Fruit fly (Drosophila melanogaster) whole organism, embryonic: ENCODE data around the gene park.
A peak's percentile ranks its signal among the peaks of the same experiment; 100 is the strongest.

Source experiments
- B-H1 ChIP-seq: fragments of 200-800 bp; sonication (Bioruptor generic); IDR thresholded peaks from 3 replicates; pipeline ENCODE4 v1.3.6; 2022; ENCODE audit warnings: missing biosample characterization, missing genetic modification characterization
- Blimp-1 ChIP-seq: fragments of 200-800 bp; sonication (Bioruptor generic); optimal IDR thresholded peaks from 3 replicates; lab custom pipeline; 2018; ENCODE audit warnings: missing biosample characterization, missing genetic modification characterization, mild to moderate bottlenecking, moderate library complexity, missing genetic modification reagents
- CG10462 ChIP-seq: fragments of 200-800 bp; sonication (Bioruptor generic); optimal IDR thresholded peaks from 2 replicates; lab custom pipeline; 2016; ENCODE audit warnings: missing biosample characterization, missing genetic modification characterization
- CG10565 ChIP-seq: fragments of 200-800 bp; sonication (Bioruptor generic); optimal IDR thresholded peaks from 3 replicates; lab custom pipeline; 2016; ENCODE audit warnings: missing biosample characterization, mild to moderate bottlenecking, missing genetic modification characterization
- CG11456 ChIP-seq: fragments of 200-800 bp; sonication (Bioruptor generic); IDR thresholded peaks from 3 replicates; pipeline ENCODE4 v1.3.6; 2022; ENCODE audit warnings: missing biosample characterization, missing genetic modification characterization
- CG11504 ChIP-seq: fragments of 200-800 bp; sonication (Bioruptor generic); optimal IDR thresholded peaks from 3 replicates; lab custom pipeline; 2019; ENCODE audit warnings: missing biosample characterization, mild to moderate bottlenecking, missing genetic modification characterization, moderate library complexity
- CG12299 ChIP-seq: fragments of 200-800 bp; sonication (Bioruptor generic); optimal IDR thresholded peaks from 2 replicates; lab custom pipeline; 2018; ENCODE audit warnings: missing biosample characterization, mild to moderate bottlenecking, missing genetic modification characterization
- CG12769 ChIP-seq: fragments of 200-800 bp; sonication (Bioruptor generic); optimal IDR thresholded peaks from 2 replicates; lab custom pipeline; 2019; ENCODE audit warnings: missing biosample characterization, mild to moderate bottlenecking, missing genetic modification characterization, moderate library complexity
- CG13894 ChIP-seq: fragments of 200-800 bp; sonication (Bioruptor generic); optimal IDR thresholded peaks from 3 replicates; lab custom pipeline; 2018; ENCODE audit warnings: missing biosample characterization, mild to moderate bottlenecking, missing genetic modification characterization, moderate library complexity
- CG15601 ChIP-seq: fragments of 200-800 bp; sonication (Bioruptor generic); optimal IDR thresholded peaks from 3 replicates; lab custom pipeline; 2019; ENCODE audit warnings: missing biosample characterization, mild to moderate bottlenecking, missing genetic modification characterization, moderate library complexity
- CG30431 ChIP-seq: fragments of 200-800 bp; sonication (Bioruptor generic); optimal IDR thresholded peaks from 2 replicates; lab custom pipeline; 2017; ENCODE audit warnings: missing biosample characterization, missing genetic modification characterization
- CG3163 ChIP-seq: fragments of 200-800 bp; sonication (Bioruptor generic); optimal IDR thresholded peaks from 3 replicates; lab custom pipeline; 2016; ENCODE audit warnings: missing biosample characterization, missing genetic modification characterization
- CG32532 ChIP-seq: fragments of 200-800 bp; sonication (Bioruptor generic); IDR thresholded peaks from 2 replicates; pipeline ENCODE4 v1.3.6; 2022; ENCODE audit warnings: missing biosample characterization, missing genetic modification characterization
- CG34422 ChIP-seq: fragments of 200-800 bp; sonication (Bioruptor generic); IDR thresholded peaks from 3 replicates; pipeline ENCODE4 v1.3.6; 2022; ENCODE audit warnings: missing biosample characterization, missing genetic modification characterization
- CG4707 ChIP-seq: fragments of 200-800 bp; sonication (Bioruptor generic); optimal IDR thresholded peaks from 2 replicates; lab custom pipeline; 2018; ENCODE audit warnings: missing biosample characterization, mild to moderate bottlenecking, missing genetic modification characterization, moderate library complexity
- CG5953 ChIP-seq: fragments of 200-800 bp; sonication (Bioruptor generic); IDR thresholded peaks from 2 replicates; pipeline ENCODE4 v1.3.6; 2022; ENCODE audit warnings: missing biosample characterization, missing genetic modification characterization
- CG6175 ChIP-seq: fragments of 200-800 bp; sonication (Bioruptor generic); IDR thresholded peaks from 3 replicates; pipeline ENCODE4 v1.3.6; 2022; ENCODE audit warnings: missing biosample characterization, missing genetic modification characterization
- CG6654 ChIP-seq: fragments of 200-800 bp; sonication (Bioruptor generic); optimal IDR thresholded peaks from 2 replicates; lab custom pipeline; 2017; ENCODE audit warnings: missing biosample characterization, mild to moderate bottlenecking, missing genetic modification characterization
- CG6765 ChIP-seq: fragments of 200-800 bp; sonication (Bioruptor generic); optimal IDR thresholded peaks from 3 replicates; lab custom pipeline; 2017; ENCODE audit warnings: missing biosample characterization, mild to moderate bottlenecking, missing genetic modification characterization
- CG7271 ChIP-seq: fragments of 200-800 bp; sonication (Bioruptor generic); optimal IDR thresholded peaks from 2 replicates; lab custom pipeline; 2018; ENCODE audit warnings: missing biosample characterization, mild to moderate bottlenecking, missing genetic modification characterization, moderate library complexity
- CG7357 ChIP-seq: fragments of 200-800 bp; sonication (Bioruptor generic); IDR thresholded peaks from 3 replicates; pipeline ENCODE4 v1.3.6; 2022; ENCODE audit warnings: missing biosample characterization, missing genetic modification characterization
- CG8290 ChIP-seq, 3 experiments: fragments of 200-800 bp; sonication (Bioruptor generic); optimal IDR thresholded peaks; 2 replicates each; lab custom pipeline; 2016 to 2019; ENCODE audit warnings: missing biosample characterization in 3 of 3, missing genetic modification characterization in 3 of 3, mild to moderate bottlenecking in 2 of 3, moderate library complexity in 1 of 3
- CG8765 ChIP-seq: fragments of 200-800 bp; sonication (Bioruptor generic); IDR thresholded peaks from 2 replicates; pipeline ENCODE4 v1.3.6; 2022; ENCODE audit warnings: missing biosample characterization, missing genetic modification characterization
- Camta ChIP-seq: fragments of 200-800 bp; sonication (Bioruptor generic); optimal IDR thresholded peaks from 2 replicates; lab custom pipeline; 2016; ENCODE audit warnings: missing biosample characterization, missing genetic modification characterization
- Dbx ChIP-seq: fragments of 200-800 bp; sonication (Bioruptor generic); IDR thresholded peaks from 3 replicates; pipeline ENCODE4 v1.3.6; 2022; ENCODE audit warnings: missing biosample characterization, missing genetic modification characterization
- Dek ChIP-seq: fragments of 200-800 bp; sonication (Bioruptor generic); optimal IDR thresholded peaks from 3 replicates; lab custom pipeline; 2019; ENCODE audit warnings: missing biosample characterization, mild to moderate bottlenecking, missing genetic modification characterization, moderate library complexity
- GATAe ChIP-seq: fragments of 200-800 bp; sonication (Bioruptor generic); conservative IDR thresholded peaks from 2 replicates; pipeline ENCODE4 v1.3.6; 2022; ENCODE audit warnings: missing biosample characterization, missing genetic modification characterization
- HLHmδ ChIP-seq: fragments of 200-800 bp; sonication (Bioruptor generic); optimal IDR thresholded peaks from 2 replicates; lab custom pipeline; 2018; ENCODE audit warnings: missing biosample characterization, mild to moderate bottlenecking, missing genetic modification characterization, moderate library complexity
- Ptx1 ChIP-seq: fragments of 200-800 bp; sonication (Bioruptor generic); IDR thresholded peaks from 2 replicates; pipeline ENCODE4 v1.3.6; 2022; ENCODE audit warnings: missing biosample characterization, missing genetic modification characterization
- Stat92E ChIP-seq, 3 experiments: fragments of >200 bp in 2 of 3; fragments of 200-800 bp in 1 of 3; sonication (Bioruptor generic) in 1 of 3; optimal IDR thresholded peaks; 2 replicates each; lab custom pipeline; 2017 to 2019; ENCODE audit warnings: missing biosample characterization in 3 of 3, missing genetic modification characterization in 3 of 3, mild to moderate bottlenecking in 1 of 3, moderate library complexity in 1 of 3
- Xrp1 ChIP-seq: fragments of 200-800 bp; sonication (Bioruptor generic); IDR thresholded peaks from 2 replicates; pipeline ENCODE4 v1.3.6; 2022; ENCODE audit warnings: missing biosample characterization, missing genetic modification characterization
- cato ChIP-seq: fragments of 200-800 bp; sonication (Bioruptor generic); optimal IDR thresholded peaks from 2 replicates; lab custom pipeline; 2016; ENCODE audit warnings: missing biosample characterization, missing genetic modification characterization, borderline replicate concordance
- dimm ChIP-seq: fragments of 200-800 bp; sonication (Bioruptor generic); IDR thresholded peaks from 2 replicates; pipeline ENCODE4 v1.3.6; 2022; ENCODE audit warnings: missing biosample characterization, missing genetic modification characterization
- dpn ChIP-seq, 2 experiments: fragments of 200-800 bp; sonication (Bioruptor generic); optimal IDR thresholded peaks; 3 replicates each; lab custom pipeline; 2016; ENCODE audit warnings: missing biosample characterization in 2 of 2, missing genetic modification characterization in 2 of 2
- eve ChIP-seq, 2 experiments: fragments of >200 bp; optimal IDR thresholded peaks; 2 replicates each; lab custom pipeline; 2017; ENCODE audit warnings: missing biosample characterization in 2 of 2, missing genetic modification characterization in 2 of 2
- fu2 ChIP-seq: fragments of 200-800 bp; sonication (Bioruptor generic); optimal IDR thresholded peaks from 2 replicates; lab custom pipeline; 2016; ENCODE audit warnings: missing biosample characterization, missing genetic modification characterization
- gce ChIP-seq: fragments of 200-800 bp; sonication (Bioruptor generic); IDR thresholded peaks from 3 replicates; pipeline ENCODE4 v1.3.6; 2022; ENCODE audit warnings: missing biosample characterization, missing genetic modification characterization
- jumu ChIP-seq: fragments of 200-800 bp; sonication (Bioruptor generic); optimal IDR thresholded peaks from 3 replicates; lab custom pipeline; 2016; ENCODE audit warnings: missing biosample characterization, missing genetic modification characterization
- kah ChIP-seq: fragments of 200-800 bp; sonication (Bioruptor generic); optimal IDR thresholded peaks from 2 replicates; lab custom pipeline; 2018; ENCODE audit warnings: missing biosample characterization, mild to moderate bottlenecking, missing genetic modification characterization
- nom ChIP-seq: fragments of 200-800 bp; sonication (Bioruptor generic); optimal IDR thresholded peaks from 2 replicates; lab custom pipeline; 2017; ENCODE audit warnings: missing biosample characterization, missing genetic modification characterization, mild to moderate bottlenecking, moderate library complexity, missing genetic modification reagents
- pita ChIP-seq: fragments of 200-800 bp; sonication (Bioruptor generic); optimal IDR thresholded peaks from 2 replicates; lab custom pipeline; 2017; ENCODE audit warnings: missing biosample characterization, mild to moderate bottlenecking, missing genetic modification characterization
- prd ChIP-seq, 3 experiments: fragments of >200 bp in 2 of 3; fragments of 200-800 bp in 1 of 3; sonication (Bioruptor generic) in 1 of 3; optimal IDR thresholded peaks in 2 of 3; IDR thresholded peaks in 1 of 3; 2 replicates in 2 of 3; 3 replicates in 1 of 3; pipeline versions ENCODE4 v1.3.6 to Lab custom; 2017 to 2022; ENCODE audit warnings: missing biosample characterization in 1 of 3, missing genetic modification characterization in 1 of 3
- ranshi ChIP-seq: fragments of 200-800 bp; sonication (Bioruptor generic); IDR thresholded peaks from 2 replicates; pipeline ENCODE4 v1.3.6; 2022; ENCODE audit warnings: missing biosample characterization, missing genetic modification characterization
- salm ChIP-seq: fragments of 200-800 bp; sonication (Bioruptor generic); optimal IDR thresholded peaks from 2 replicates; lab custom pipeline; 2018; ENCODE audit warnings: missing biosample characterization, mild to moderate bottlenecking, missing genetic modification characterization
- sens ChIP-seq: fragments of 200-800 bp; sonication (Bioruptor generic); peaks from one replicate; lab custom pipeline; 2016; ENCODE audit warnings: missing biosample characterization, missing genetic modification characterization
- slou ChIP-seq: fragments of 200-800 bp; sonication (Bioruptor generic); optimal IDR thresholded peaks from 3 replicates; lab custom pipeline; 2016; ENCODE audit warnings: missing biosample characterization, missing genetic modification characterization
- sob ChIP-seq: fragments of 200-800 bp; sonication (Bioruptor generic); IDR thresholded peaks from 2 replicates; pipeline ENCODE4 v1.3.6; 2022; ENCODE audit warnings: missing biosample characterization, missing genetic modification characterization
- toy ChIP-seq: fragments of 200-800 bp; sonication (Bioruptor generic); IDR thresholded peaks from 2 replicates; pipeline ENCODE4 v1.3.6; 2022; ENCODE audit warnings: missing biosample characterization, missing genetic modification characterization
- wek ChIP-seq: fragments of 200-800 bp; sonication (Bioruptor generic); optimal IDR thresholded peaks from 3 replicates; lab custom pipeline; 2018; ENCODE audit warnings: missing biosample characterization, mild to moderate bottlenecking, missing genetic modification characterization, moderate library complexity

Gene park

DNA sequence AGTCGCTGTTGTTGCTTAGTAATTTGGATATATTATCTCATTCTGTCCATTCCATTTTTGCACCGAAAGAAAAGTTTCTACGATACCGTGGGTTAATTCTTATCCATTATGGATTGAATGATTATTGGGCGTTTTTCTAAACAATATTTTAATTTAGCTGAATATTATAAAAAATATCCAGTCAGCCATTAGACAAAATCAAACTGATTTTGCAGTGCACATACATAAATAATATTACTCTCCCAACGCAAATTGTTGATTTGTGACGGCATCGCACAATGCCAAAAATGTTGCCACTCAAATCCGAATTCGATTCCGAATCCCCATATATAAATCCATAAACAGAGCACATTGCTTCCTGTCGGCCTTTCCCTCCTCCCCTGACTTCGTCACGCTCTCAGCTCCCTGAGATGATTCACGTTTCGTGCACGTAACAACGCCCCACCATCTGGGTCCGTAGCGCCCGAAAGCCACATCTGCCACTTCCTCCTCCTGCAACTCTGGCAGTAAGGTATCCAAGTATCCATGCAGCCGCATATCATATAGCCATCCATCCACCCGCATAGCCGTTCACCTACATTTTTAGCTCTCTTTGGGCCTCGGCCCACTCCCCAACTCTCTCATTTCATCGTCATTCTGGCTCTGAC lies 19.6 kb downstream of the park start (continued):
- TF ChIP-seq CG10462 (no peak), CG6654 (GFP tag; lab: Kevin White, UChicago) (no peak), CG4707 (GFP tag; lab: Kevin White, UChicago) (no peak), kah (GFP tag; lab: Kevin White, UChicago) (no peak), pita (GFP tag; lab: Kevin White, UChicago) (no peak), wek (GFP tag; lab: Kevin White, UChicago) (no peak), CG15601 (tag; lab: Kevin White, UChicago) (no peak), Ptx1 (peak; percentile 80), CG12769 (tag; lab: Kevin White, UChicago) (no peak), CG7357 (GFP tag; lab: Robert Waterston, UW) (peak; percentile 51; the same call in 2 of the 3 replicates), slou (peak; percentile 45), CG34422 (peak; percentile 10; the same call in 2 of the 3 replicates), CG5953 (no peak), fu2 (GFP tag; lab: Kevin White, UChicago) (peak; percentile 51), CG7271 (tag; lab: Kevin White, UChicago) (no peak), CG6175 (GFP tag; lab: Robert Waterston, UW) (peak; percentile 37; the same call in 1 of the 3 replicates), CG32532 (peak; percentile 93), Stat92E (GFP tag; optimal IDR thresholded peaks at IDR 0.05; lab: Kevin White, UChicago) (no peak), Blimp-1 (no peak), CG13894 (tag; lab: Kevin White, UChicago) (peak; percentile 47), prd (optimal IDR thresholded peaks at IDR 0.05; lab: Kevin White, UChicago) (no peak), prd (GFP tag; IDR thresholded peaks at IDR 0.05; lab: Robert Waterston, UW) (peak; percentile 81), toy (GFP tag; lab: Robert Waterston, UW) (peak; percentile 74), B-H1 (GFP tag; lab: Robert Waterston, UW) (peak; percentile 53; the same call in 1 of the 3 replicates), CG11504 (tag; lab: Kevin White, UChicago) (no peak), dpn (GFP tag; optimal IDR thresholded peaks at IDR 0.05; lab: Kevin White, UChicago) (peak; percentile 43 to 71), Xrp1 (GFP tag; lab: Robert Waterston, UW) (no peak; the same call in 1 of the 2 replicates), ranshi (GFP tag; lab: Robert Waterston, UW) (peak; percentile 65; the same call in 1 of the 2 replicates), eve (GFP tag; optimal IDR thresholded peaks at IDR 0.05; lab: Kevin White, UChicago) (no peak), Camta (GFP tag; lab: Kevin White, UChicago) (peak; percentile 36), salm (tag; lab: Kevin White, UChicago) (no peak), nom (GFP tag; lab: Kevin White, UChicago) (no peak), CG30431 (GFP tag; lab: Kevin White, UChicago) (no peak), CG8290 (GFP tag; optimal IDR thresholded peaks at IDR 0.05; lab: Kevin White, UChicago) (no peak), CG8290 (tag; optimal IDR thresholded peaks at IDR 0.05; lab: Kevin White, UChicago) (peak in 1 of 2 experiments; percentile 63), CG3163 (GFP tag; lab: Kevin White, UChicago) (no peak), CG6765 (GFP tag; lab: Kevin White, UChicago) (peak; percentile 59), gce (no peak), sob (peak; percentile 80), CG8765 (GFP tag; lab: Robert Waterston, UW) (no peak), dimm (GFP tag; lab: Robert Waterston, UW) (no peak), sens (GFP tag; lab: Kevin White, UChicago) (peak; percentile 11), jumu (no peak), CG12299 (tag; lab: Kevin White, UChicago) (peak; percentile 16), CG11456 (peak; percentile 80), Dek (tag; lab: Kevin White, UChicago) (peak; percentile 70), cato (GFP tag; lab: Kevin White, UChicago) (no peak), GATAe (GFP tag; lab: Robert Waterston, UW) (no peak), Dbx (GFP tag; lab: Robert Waterston, UW) (peak; percentile 89), HLHmδ (GFP tag; lab: Kevin White, UChicago) (no peak), CG10565 (GFP tag; lab: Kevin White, UChicago) (no peak)
